Worm (Caenorhabditis elegans) whole organism, L4 larva: ENCODE measurements around the gene zmp-4.

Experiments used
- fos-1 ChIP-seq: fragments of 150-350 bp; optimal IDR thresholded peaks from 2 replicates; lab custom pipeline; 2014; ENCODE audit warnings: missing biosample characterization, missing genetic modification characterization
- lin-15B ChIP-seq: fragments of 150-350 bp; sonication (generic microtip); optimal IDR thresholded peaks from 3 replicates; lab custom pipeline; 2014; ENCODE audit warnings: missing biosample characterization, missing genetic modification characterization
- skn-1 ChIP-seq: fragments of 150-350 bp; optimal IDR thresholded peaks from 2 replicates; lab custom pipeline; 2014; ENCODE audit warnings: missing biosample characterization, missing genetic modification characterization

- no peak for TF ChIP-seq lin-15B (tag; lab: Kevin White, UChicago)
- no peak for TF ChIP-seq skn-1 (tag; lab: Kevin White, UChicago)
- TF ChIP-seq fos-1 = no peak
These were observed 12.2 kb upstream of the zmp-4 start for ce11 chrV:14933450-14934218.
